Worm (Caenorhabditis elegans) whole organism, L1 larva: ENCODE measurements around the gene droe-4.

ENCODE experiments used
- ama-1 ChIP-seq: fragments of 150-350 bp; optimal IDR thresholded peaks from 2 replicates; lab custom pipeline; 2014
- egl-27 ChIP-seq, 2 experiments: fragments of 150-350 bp in 1 of 2; sonication (generic microtip); optimal IDR thresholded peaks; 3 replicates each; lab custom pipeline; 2017 to 2018; ENCODE audit warnings: missing biosample characterization in 2 of 2, missing genetic modification characterization in 2 of 2, missing genetic modification reagents in 2 of 2
- lin-13 ChIP-seq: fragments of 150-350 bp; optimal IDR thresholded peaks from 2 replicates; lab custom pipeline; 2014; ENCODE audit warnings: missing biosample characterization, missing genetic modification reagents, missing genetic modification characterization
- mdl-1 ChIP-seq, 2 experiments: fragments of 150-350 bp; optimal IDR thresholded peaks; 2 replicates each; lab custom pipeline; 2014 to 2017; ENCODE audit warnings: missing biosample characterization in 2 of 2, missing genetic modification characterization in 2 of 2, inconsistent platforms in 1 of 2
- nhr-77 ChIP-seq: fragments of 150-350 bp; optimal IDR thresholded peaks from 2 replicates; lab custom pipeline; 2014; ENCODE audit warnings: missing biosample characterization, missing genetic modification characterization
- pqm-1 ChIP-seq: sonication (generic microtip); optimal IDR thresholded peaks from 3 replicates; lab custom pipeline; 2017; ENCODE audit warnings: missing biosample characterization, missing genetic modification characterization
- skn-1 ChIP-seq: fragments of 150-350 bp; optimal IDR thresholded peaks from 2 replicates; lab custom pipeline; 2014; ENCODE audit warnings: missing biosample characterization, missing genetic modification characterization
- snpc-4 ChIP-seq: fragments of 150-350 bp; optimal IDR thresholded peaks from 2 replicates; lab custom pipeline; 2014; ENCODE audit warnings: missing biosample characterization, missing genetic modification characterization
- sptf-1 ChIP-seq: fragments of 150-350 bp; optimal IDR thresholded peaks from 2 replicates; lab custom pipeline; 2014; ENCODE audit warnings: missing biosample characterization, missing genetic modification characterization
- unc-98 ChIP-seq: fragments of 200-800 bp; sonication (Bioruptor generic); IDR thresholded peaks from 2 replicates; pipeline ENCODE4 v1.3.6; 2022; ENCODE audit warnings: missing genetic modification characterization, missing compliant biosample characterization

DNA sequence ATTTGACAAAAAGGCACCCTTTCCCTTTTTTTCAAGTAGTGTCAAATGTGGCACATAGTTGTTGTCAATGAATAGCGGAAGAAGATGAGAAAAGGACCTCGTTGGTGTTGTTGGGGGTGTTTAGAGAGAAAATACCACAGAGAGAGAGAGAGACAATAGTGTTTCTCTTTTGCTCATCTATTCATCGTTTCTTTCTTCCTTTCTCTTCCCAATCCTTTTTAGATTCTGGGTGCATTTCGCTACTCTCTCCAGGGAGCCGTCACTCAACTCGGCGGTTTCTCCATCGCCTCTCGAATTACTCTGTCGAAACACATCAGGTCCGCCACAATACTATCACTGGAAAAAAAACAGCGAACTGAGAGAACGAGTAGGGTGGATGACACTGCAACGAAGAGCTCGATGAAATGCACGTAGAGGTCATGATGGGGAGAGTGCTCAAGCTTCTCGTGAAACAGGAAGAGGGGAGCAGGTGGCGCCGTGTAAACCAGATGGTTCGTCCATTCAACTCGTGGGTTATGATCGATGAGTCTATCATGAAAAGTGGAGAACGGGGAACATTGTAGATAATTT is 11.2 kb downstream of the droe-4 start:
- no peak for TF ChIP-seq mdl-1 (tag; optimal IDR thresholded peaks at IDR 0.05; lab: Kevin White, UChicago)
- TF ChIP-seq sptf-1 (tag; lab: Kevin White, UChicago), result no peak
- TF ChIP-seq lin-13 (GFP tag; lab: Kevin White, UChicago), result no peak
- TF ChIP-seq unc-98 (GFP tag; lab: Robert Waterston, UW), result no peak
- no peak for TF ChIP-seq egl-27 (tag; optimal IDR thresholded peaks at IDR 0.05; lab: Kevin White, UChicago)
- TF ChIP-seq skn-1 (tag; lab: Kevin White, UChicago), result no peak
- no peak for TF ChIP-seq snpc-4 (tag; lab: Kevin White, UChicago)
- TF ChIP-seq nhr-77, result no peak
- TF ChIP-seq ama-1 (lab: Kevin White, UChicago), result no peak
- no peak for TF ChIP-seq pqm-1 (tag; lab: Kevin White, UChicago)
